Fruit fly (Drosophila melanogaster) whole organism, embryonic: ENCODE data around the gene CG4757.

ENCODE experiments used
- Ada2b ChIP-seq: fragments of 200-800 bp; sonication (Bioruptor generic); IDR thresholded peaks from 2 replicates; pipeline ENCODE4 v1.3.6; 2022; ENCODE audit warnings: missing biosample characterization, missing genetic modification characterization
- Aef1 ChIP-seq: fragments of 200-800 bp; sonication (Bioruptor generic); IDR thresholded peaks from 3 replicates; pipeline ENCODE4 v1.3.6; 2022; ENCODE audit warnings: missing biosample characterization, missing genetic modification characterization
- B-H1 ChIP-seq: fragments of 200-800 bp; sonication (Bioruptor generic); IDR thresholded peaks from 3 replicates; pipeline ENCODE4 v1.3.6; 2022; ENCODE audit warnings: missing biosample characterization, missing genetic modification characterization
- BtbVII ChIP-seq: fragments of 200-800 bp; sonication (Bioruptor generic); optimal IDR thresholded peaks from 3 replicates; lab custom pipeline; 2017; ENCODE audit warnings: missing biosample characterization, mild to moderate bottlenecking, missing genetic modification characterization
- C15 ChIP-seq: fragments of 200-800 bp; sonication (Bioruptor generic); IDR thresholded peaks from 3 replicates; pipeline ENCODE4 v1.3.6; 2022; ENCODE audit warnings: missing biosample characterization, missing genetic modification characterization
- CG12769 ChIP-seq: fragments of 200-800 bp; sonication (Bioruptor generic); optimal IDR thresholded peaks from 2 replicates; lab custom pipeline; 2019; ENCODE audit warnings: missing biosample characterization, mild to moderate bottlenecking, missing genetic modification characterization, moderate library complexity
- CG13123 ChIP-seq: fragments of 200-800 bp; sonication (Bioruptor generic); optimal IDR thresholded peaks from 2 replicates; lab custom pipeline; 2016; ENCODE audit warnings: missing biosample characterization, missing genetic modification characterization
- CG13424 ChIP-seq: fragments of 200-800 bp; sonication (Bioruptor generic); optimal IDR thresholded peaks from 2 replicates; lab custom pipeline; 2019; ENCODE audit warnings: missing biosample characterization, mild to moderate bottlenecking, missing genetic modification characterization, moderate library complexity
- CG14441 ChIP-seq: fragments of 200-800 bp; sonication (Bioruptor generic); IDR thresholded peaks from 2 replicates; pipeline ENCODE4 v1.3.6; 2022; ENCODE audit warnings: missing biosample characterization, missing genetic modification characterization
- CG14667 ChIP-seq: fragments of 200-800 bp; sonication (Bioruptor generic); IDR thresholded peaks from 2 replicates; pipeline ENCODE4 v1.3.6; 2022; ENCODE audit warnings: missing biosample characterization, missing genetic modification characterization
- CG15269 ChIP-seq: fragments of 200-800 bp; sonication (Bioruptor generic); optimal IDR thresholded peaks from 2 replicates; lab custom pipeline; 2018; ENCODE audit warnings: missing biosample characterization, mild to moderate bottlenecking, missing genetic modification characterization, moderate library complexity
- CG15514 ChIP-seq: fragments of 200-800 bp; sonication (Bioruptor generic); optimal IDR thresholded peaks from 3 replicates; lab custom pipeline; 2017; ENCODE audit warnings: missing biosample characterization, missing genetic modification characterization, mild to moderate bottlenecking, moderate library complexity, missing genetic modification reagents
- CG15696 ChIP-seq: fragments of 200-800 bp; sonication (Bioruptor generic); optimal IDR thresholded peaks from 2 replicates; lab custom pipeline; 2019; ENCODE audit warnings: missing biosample characterization, mild to moderate bottlenecking, missing genetic modification characterization, moderate library complexity
- CG1603 ChIP-seq: fragments of 200-800 bp; sonication (Bioruptor generic); optimal IDR thresholded peaks from 2 replicates; lab custom pipeline; 2019; ENCODE audit warnings: missing biosample characterization, mild to moderate bottlenecking, missing genetic modification characterization, moderate library complexity
- CG2120 ChIP-seq: fragments of 200-800 bp; sonication (Bioruptor generic); optimal IDR thresholded peaks from 3 replicates; lab custom pipeline; 2016; ENCODE audit warnings: missing biosample characterization, missing genetic modification characterization
- CG2678 ChIP-seq: fragments of 200-800 bp; sonication (Bioruptor generic); optimal IDR thresholded peaks from 3 replicates; lab custom pipeline; 2019; ENCODE audit warnings: missing biosample characterization, mild to moderate bottlenecking, missing genetic modification characterization, moderate library complexity
- CG3065 ChIP-seq: fragments of 200-800 bp; sonication (Bioruptor generic); optimal IDR thresholded peaks from 2 replicates; lab custom pipeline; 2016; ENCODE audit warnings: missing biosample characterization, missing genetic modification characterization
- CG31388 ChIP-seq: fragments of 200-800 bp; sonication (Bioruptor generic); optimal IDR thresholded peaks from 2 replicates; lab custom pipeline; 2016; ENCODE audit warnings: missing biosample characterization, missing genetic modification characterization
- CG32532 ChIP-seq: fragments of 200-800 bp; sonication (Bioruptor generic); IDR thresholded peaks from 2 replicates; pipeline ENCODE4 v1.3.6; 2022; ENCODE audit warnings: missing biosample characterization, missing genetic modification characterization
- CG32767 ChIP-seq: fragments of 200-800 bp; sonication (Bioruptor generic); IDR thresholded peaks from 2 replicates; pipeline ENCODE4 v1.3.6; 2022; ENCODE audit warnings: missing biosample characterization, missing genetic modification characterization
- CG32772 ChIP-seq: fragments of 200-800 bp; sonication (Bioruptor generic); IDR thresholded peaks from 2 replicates; pipeline ENCODE4 v1.3.6; 2022; ENCODE audit warnings: missing biosample characterization, missing genetic modification characterization
- CG5245 ChIP-seq: fragments of 200-800 bp; sonication (Bioruptor generic); optimal IDR thresholded peaks from 3 replicates; lab custom pipeline; 2016; ENCODE audit warnings: missing biosample characterization, missing genetic modification characterization
- CG6254 ChIP-seq: fragments of 200-800 bp; sonication (Bioruptor generic); optimal IDR thresholded peaks from 3 replicates; lab custom pipeline; 2017; ENCODE audit warnings: mild to moderate bottlenecking, missing biosample characterization, missing genetic modification reagents, missing genetic modification characterization
- CG6689 ChIP-seq: fragments of 200-800 bp; sonication (Bioruptor generic); IDR thresholded peaks from 2 replicates; pipeline ENCODE4 v1.3.6; 2022; ENCODE audit warnings: missing biosample characterization, missing genetic modification characterization
- CG7928 ChIP-seq: fragments of 200-800 bp; sonication (Bioruptor generic); optimal IDR thresholded peaks from 2 replicates; lab custom pipeline; 2017; ENCODE audit warnings: missing biosample characterization, mild to moderate bottlenecking, missing genetic modification characterization
- CG9727 ChIP-seq: fragments of 200-800 bp; sonication (Bioruptor generic); optimal IDR thresholded peaks from 3 replicates; lab custom pipeline; 2017; ENCODE audit warnings: missing biosample characterization, mild to moderate bottlenecking, missing genetic modification characterization
- Deaf1 ChIP-seq: fragments of 200-800 bp; optimal IDR thresholded peaks from 3 replicates; lab custom pipeline; 2019; ENCODE audit warnings: missing biosample characterization, mild to moderate bottlenecking, missing genetic modification characterization, moderate library complexity
- Gug ChIP-seq: fragments of 200-800 bp; sonication (Bioruptor generic); IDR thresholded peaks from 4 replicates; pipeline ENCODE4 v1.3.6; 2022; ENCODE audit warnings: missing biosample characterization, missing genetic modification characterization
- HLHmδ ChIP-seq: fragments of 200-800 bp; sonication (Bioruptor generic); optimal IDR thresholded peaks from 2 replicates; lab custom pipeline; 2018; ENCODE audit warnings: missing biosample characterization, mild to moderate bottlenecking, missing genetic modification characterization, moderate library complexity
- Hr51 ChIP-seq, 2 experiments: fragments of 200-800 bp; sonication (Bioruptor generic); optimal IDR thresholded peaks; 2 replicates in 1 of 2; 3 replicates in 1 of 2; lab custom pipeline; 2016 to 2018; ENCODE audit warnings: missing biosample characterization in 2 of 2, missing genetic modification characterization in 2 of 2, mild to moderate bottlenecking in 1 of 2, moderate library complexity in 1 of 2
- Max ChIP-seq: fragments of 200-800 bp; sonication (Bioruptor generic); optimal IDR thresholded peaks from 2 replicates; lab custom pipeline; 2016; ENCODE audit warnings: missing biosample characterization, mild to moderate bottlenecking, missing genetic modification characterization
- NC2α ChIP-seq: fragments of 200-800 bp; sonication (Bioruptor generic); optimal IDR thresholded peaks from 2 replicates; lab custom pipeline; 2016; ENCODE audit warnings: missing biosample characterization, missing genetic modification characterization
- NK7.1 ChIP-seq: fragments of 200-800 bp; sonication (Bioruptor generic); optimal IDR thresholded peaks from 3 replicates; lab custom pipeline; 2016; ENCODE audit warnings: missing biosample characterization, missing genetic modification characterization
- Spps ChIP-seq: fragments of 200-800 bp; sonication (Bioruptor generic); optimal IDR thresholded peaks from 2 replicates; lab custom pipeline; 2018; ENCODE audit warnings: missing biosample characterization, mild to moderate bottlenecking, missing genetic modification characterization
- Ssrp ChIP-seq: fragments of 200-800 bp; sonication (Bioruptor generic); optimal IDR thresholded peaks from 2 replicates; lab custom pipeline; 2018; ENCODE audit warnings: missing biosample characterization, mild to moderate bottlenecking, missing genetic modification characterization, moderate library complexity
- Usf ChIP-seq: fragments of 200-800 bp; sonication (Bioruptor generic); optimal IDR thresholded peaks from 2 replicates; lab custom pipeline; 2017; ENCODE audit warnings: missing genotype, missing biosample characterization, missing genetic modification characterization
- ab ChIP-seq: fragments of 200-800 bp; sonication (Bioruptor generic); optimal IDR thresholded peaks from 2 replicates; lab custom pipeline; 2016; ENCODE audit warnings: missing biosample characterization, missing genetic modification characterization
- aop ChIP-seq: fragments of 200-800 bp; sonication (Bioruptor generic); IDR thresholded peaks from 2 replicates; pipeline ENCODE4 v1.3.6; 2022; ENCODE audit warnings: missing biosample characterization, missing genetic modification characterization
- ash1 ChIP-seq: fragments of 200-800 bp; sonication (Bioruptor generic); optimal IDR thresholded peaks from 2 replicates; lab custom pipeline; 2018; ENCODE audit warnings: missing biosample characterization, mild to moderate bottlenecking, missing genetic modification characterization
- cad ChIP-seq: fragments of >200 bp; optimal IDR thresholded peaks from 2 replicates; lab custom pipeline; 2017; ENCODE audit warnings: missing biosample characterization, missing genetic modification characterization
- dimm ChIP-seq: fragments of 200-800 bp; sonication (Bioruptor generic); IDR thresholded peaks from 2 replicates; pipeline ENCODE4 v1.3.6; 2022; ENCODE audit warnings: missing biosample characterization, missing genetic modification characterization
- fd3F ChIP-seq: fragments of 200-800 bp; sonication (Bioruptor generic); optimal IDR thresholded peaks from 2 replicates; lab custom pipeline; 2018; ENCODE audit warnings: missing biosample characterization, mild to moderate bottlenecking, missing genetic modification characterization, moderate library complexity
- fd96Cb ChIP-seq: fragments of 200-800 bp; sonication (Bioruptor generic); optimal IDR thresholded peaks from 2 replicates; lab custom pipeline; 2018; ENCODE audit warnings: missing biosample characterization, mild to moderate bottlenecking, missing genetic modification characterization, moderate library complexity
- inv ChIP-seq: fragments of 200-800 bp; sonication (Bioruptor generic); IDR thresholded peaks from 2 replicates; pipeline ENCODE4 v1.3.6; 2022; ENCODE audit warnings: missing biosample characterization, missing genetic modification characterization; ENCODE audit not compliant: partially characterized antibody
- mirr ChIP-seq: fragments of 200-800 bp; sonication (Bioruptor generic); optimal IDR thresholded peaks from 3 replicates; lab custom pipeline; 2018; ENCODE audit warnings: missing biosample characterization, mild to moderate bottlenecking, missing genetic modification characterization
- pan ChIP-seq, 4 experiments: fragments of >200 bp in 3 of 4; fragments of 200-800 bp in 1 of 4; sonication (Bioruptor generic) in 1 of 4; optimal IDR thresholded peaks in 3 of 4; IDR thresholded peaks in 1 of 4; 2 replicates each; pipeline versions ENCODE4 v1.3.6 to Lab custom; 2017 to 2022; ENCODE audit warnings: missing biosample characterization in 2 of 4, missing genetic modification characterization in 2 of 4, mixed read lengths in 1 of 4
- ranshi ChIP-seq: fragments of 200-800 bp; sonication (Bioruptor generic); IDR thresholded peaks from 2 replicates; pipeline ENCODE4 v1.3.6; 2022; ENCODE audit warnings: missing biosample characterization, missing genetic modification characterization
- sd ChIP-seq: fragments of 200-800 bp; sonication (Bioruptor generic); optimal IDR thresholded peaks from 3 replicates; lab custom pipeline; 2018; ENCODE audit warnings: missing biosample characterization, mild to moderate bottlenecking, missing genetic modification characterization, moderate library complexity
- sna ChIP-seq: fragments of 200-800 bp; sonication (Bioruptor generic); IDR thresholded peaks from 2 replicates; pipeline ENCODE4 v1.3.6; 2022; ENCODE audit warnings: missing biosample characterization, missing genetic modification characterization; ENCODE audit not compliant: partially characterized antibody
- toy ChIP-seq: fragments of 200-800 bp; sonication (Bioruptor generic); IDR thresholded peaks from 2 replicates; pipeline ENCODE4 v1.3.6; 2022; ENCODE audit warnings: missing biosample characterization, missing genetic modification characterization
- tx ChIP-seq: fragments of 200-800 bp; sonication (Bioruptor generic); optimal IDR thresholded peaks from 2 replicates; lab custom pipeline; 2016; ENCODE audit warnings: missing biosample characterization, missing genetic modification characterization

Gene CG4757

dm6 chr3R:11153799-11154273 lies 7.2 kb upstream of the CG4757 start, which contains the start of gene Ugt302K1 (continued):
- TF ChIP-seq CG32767 (GFP tag; lab: Robert Waterston, UW) = no peak; the same call in 1 of the 2 replicates
- TF ChIP-seq CG32772 (GFP tag; lab: Robert Waterston, UW) = no peak
- no peak for TF ChIP-seq HLHmδ (GFP tag; lab: Kevin White, UChicago)
- no peak for TF ChIP-seq CG14441 (GFP tag; lab: Robert Waterston, UW)
- no peak for TF ChIP-seq ranshi (GFP tag; lab: Robert Waterston, UW)
- TF ChIP-seq toy (GFP tag; lab: Robert Waterston, UW) = no peak
- TF ChIP-seq mirr (GFP tag; lab: Kevin White, UChicago) = no peak
- no peak for TF ChIP-seq fd3F (GFP tag; lab: Kevin White, UChicago)
- no peak for TF ChIP-seq CG15269 (tag; lab: Kevin White, UChicago)
- no peak for TF ChIP-seq inv (GFP tag; lab: Robert Waterston, UW)
- TF ChIP-seq CG13123 (GFP tag; lab: Kevin White, UChicago) = no peak
- TF ChIP-seq tx = no peak
- no peak for TF ChIP-seq ash1 (GFP tag; lab: Kevin White, UChicago)
- no peak for TF ChIP-seq CG7928
- no peak for TF ChIP-seq Deaf1 (tag; lab: Kevin White, UChicago)
- no peak for TF ChIP-seq CG14667 (GFP tag; lab: Robert Waterston, UW)
- TF ChIP-seq Ada2b = peak; percentile 38; the same call in 1 of the 2 replicates
- TF ChIP-seq CG13424 (tag; lab: Kevin White, UChicago) = no peak
- TF ChIP-seq CG15696 (tag; lab: Kevin White, UChicago) = no peak
- TF ChIP-seq BtbVII (GFP tag; lab: Kevin White, UChicago) = no peak
- no peak for TF ChIP-seq aop (GFP tag; lab: Robert Waterston, UW)
- TF ChIP-seq NC2α = no peak
- peak; percentile 10; the same call in 1 of the 3 replicates for TF ChIP-seq Aef1
- no peak for TF ChIP-seq Usf (GFP tag; lab: Kevin White, UChicago)
- TF ChIP-seq Max = no peak
- TF ChIP-seq CG9727 (GFP tag; lab: Kevin White, UChicago) = peak; percentile 16
- no peak for TF ChIP-seq CG1603
- no peak for TF ChIP-seq C15 (GFP tag; lab: Robert Waterston, UW)
- no peak for TF ChIP-seq CG3065 (GFP tag; lab: Kevin White, UChicago)
- no peak for TF ChIP-seq ab (GFP tag; lab: Kevin White, UChicago)
- TF ChIP-seq CG2120 (GFP tag; lab: Kevin White, UChicago) = peak; percentile 13
- TF ChIP-seq dimm (GFP tag; lab: Robert Waterston, UW) = no peak
- no peak for TF ChIP-seq pan (optimal IDR thresholded peaks at IDR 0.05; lab: Kevin White, UChicago)
- no peak for TF ChIP-seq pan (GFP tag; optimal IDR thresholded peaks at IDR 0.05 in 1 of 2, IDR thresholded peaks at IDR 0.05 in 1 of 2)
- TF ChIP-seq CG31388 (GFP tag; lab: Kevin White, UChicago) = no peak
- no peak for TF ChIP-seq B-H1 (GFP tag; lab: Robert Waterston, UW)
- peak; percentile 75 for TF ChIP-seq CG32532 (GFP tag; lab: Robert Waterston, UW)
- TF ChIP-seq CG5245 (GFP tag; lab: Kevin White, UChicago) = no peak
- 0 out of 2 replicates have a peak, but pooled peaks have one; percentile 12 for TF ChIP-seq CG6689 (GFP tag; lab: Robert Waterston, UW)
- no peak for TF ChIP-seq sna
- peak; percentile 6 for TF ChIP-seq CG15514 (GFP tag; lab: Kevin White, UChicago)
- TF ChIP-seq fd96Cb (tag; lab: Kevin White, UChicago) = no peak
- TF ChIP-seq CG6254 (GFP tag; lab: Kevin White, UChicago) = no peak
- TF ChIP-seq NK7.1 (GFP tag; lab: Kevin White, UChicago) = no peak
- TF ChIP-seq CG2678 (tag; lab: Kevin White, UChicago) = no peak
- no peak for TF ChIP-seq Ssrp (tag; lab: Kevin White, UChicago)
- TF ChIP-seq sd (tag; lab: Kevin White, UChicago) = no peak
- peak; percentile 13 for TF ChIP-seq CG12769 (tag; lab: Kevin White, UChicago)
- TF ChIP-seq Gug = no peak
- no peak for TF ChIP-seq Spps (tag; lab: Kevin White, UChicago)
- TF ChIP-seq Hr51 (GFP tag; optimal IDR thresholded peaks at IDR 0.05; lab: Kevin White, UChicago) = peak in 1 of 2 experiments; percentile 2
- TF ChIP-seq cad = no peak
